Worm (Caenorhabditis elegans): Measurements from ENCODE around the gene R155.3.

ce11 chrIII:1937879-1938438 lies 38.6 kb downstream of the R155.3 start:
- no peak for TF ChIP-seq F39B2.1 (GFP tag; IDR thresholded peaks at IDR 0.05)
- TF ChIP-seq unc-62 (GFP tag; optimal IDR thresholded peaks at IDR 0.05), result no peak
- TF ChIP-seq B0261.1 (tag; optimal IDR thresholded peaks at IDR 0.05), result no peak
- TF ChIP-seq hrde-1 (tag; optimal IDR thresholded peaks at IDR 0.05; ENCODE audit: borderline replicate concordance), result no peak
- no peak for TF ChIP-seq B0035.1 (tag; optimal IDR thresholded peaks at IDR 0.05)
- no peak for TF ChIP-seq K12H6.12 (tag; optimal IDR thresholded peaks at IDR 0.05)

Measured in whole organism, young adult.